Worm (Caenorhabditis elegans) whole organism, L4/young adult: ENCODE data around the gene cyp-13A5.

Source experiments
- W03F9.2 ChIP-seq: fragments of 150-350 bp; optimal IDR thresholded peaks from 2 replicates; lab custom pipeline; 2014; ENCODE audit warnings: missing biosample characterization, missing genetic modification characterization
- dao-5 ChIP-seq: sonication (generic microtip); optimal IDR thresholded peaks from 2 replicates; lab custom pipeline; 2016; ENCODE audit warnings: missing genotype, missing genetic modification characterization, moderate library complexity, missing compliant biosample characterization
- him-1 ChIP-seq: sonication (generic microtip); optimal IDR thresholded peaks from 2 replicates; lab custom pipeline; 2016; ENCODE audit warnings: missing genotype, missing genetic modification reagents, missing genetic modification characterization, missing compliant biosample characterization

cyp-13A5 gene

DNA sequence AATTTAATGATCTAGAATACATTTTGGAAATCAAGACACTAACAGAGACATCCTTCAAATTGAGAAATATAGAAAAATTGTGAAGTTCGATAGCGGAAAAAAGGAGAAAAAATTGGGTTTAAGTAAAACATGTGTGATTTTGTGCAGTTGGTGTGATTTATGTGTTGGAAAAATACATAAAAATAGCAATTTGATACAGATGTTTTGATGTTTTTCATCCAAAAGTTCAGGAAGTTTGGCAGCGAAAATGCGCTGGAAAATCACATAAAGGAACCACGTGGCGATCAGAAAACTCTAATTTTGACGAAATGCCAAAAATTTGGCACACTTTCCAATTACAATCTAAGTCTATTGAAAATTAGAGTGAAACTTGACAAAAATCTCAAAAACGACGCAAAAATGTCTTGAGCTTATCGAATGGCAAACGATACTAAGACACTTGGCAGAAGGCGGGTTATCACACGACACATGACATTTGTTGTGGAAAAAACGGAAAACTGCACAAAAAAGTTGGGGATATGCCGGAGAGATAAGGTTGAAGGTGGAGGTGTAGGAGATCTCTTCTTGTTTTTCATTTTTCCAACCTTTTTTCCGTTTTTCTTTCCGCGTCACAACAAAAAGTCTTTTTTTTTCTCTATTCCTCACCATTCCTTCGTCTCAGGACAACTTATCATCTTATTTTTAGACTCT, 26.1 kb downstream of the cyp-13A5 start, which contains the start of gene ZK1321.4:
Gene ZK1321.4 (minus strand): TSS at position 51 of the 690 bp plus-strand sequence.
- TF ChIP-seq dao-5 (tag; lab: Kevin White, UChicago): no peak
- TF ChIP-seq him-1 (tag; lab: Kevin White, UChicago): no peak
- no peak for TF ChIP-seq W03F9.2 (tag; lab: Kevin White, UChicago)

DNA sequence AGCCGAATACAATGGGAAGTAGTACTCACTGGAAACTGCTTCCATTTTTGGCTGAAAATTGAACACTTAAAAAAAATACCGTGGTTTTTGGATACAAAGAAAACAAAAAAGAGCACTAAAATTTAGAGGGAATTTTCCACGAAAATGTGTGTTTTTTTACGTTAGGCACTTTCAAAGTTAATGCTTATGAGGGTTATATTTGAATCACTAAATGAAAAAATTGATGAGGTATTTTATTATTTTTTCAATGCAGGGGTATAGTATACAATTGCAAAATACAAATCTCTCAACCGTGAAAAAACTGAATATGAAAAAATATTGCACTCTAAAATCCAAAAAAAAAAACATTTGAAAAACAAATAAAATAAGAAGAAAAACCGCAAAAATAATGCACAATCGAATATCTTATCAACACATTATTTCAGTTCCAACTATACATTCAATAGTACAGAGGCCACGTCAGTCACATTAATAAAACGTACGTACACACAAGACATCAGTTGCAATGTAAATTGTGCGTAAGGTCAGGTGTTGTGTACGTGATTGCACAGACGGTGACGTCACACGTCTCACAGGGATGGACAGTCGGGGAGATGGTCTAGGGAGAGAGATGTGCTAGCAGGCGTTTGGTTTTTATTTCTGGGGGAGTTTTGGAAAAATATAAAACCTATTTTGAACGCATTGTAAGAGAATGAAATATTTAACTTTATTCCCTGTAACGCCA, 30.2 kb downstream of the cyp-13A5 start, which contains the start of gene aqp-10:
Gene aqp-10 (minus strand): TSS at position 51 of the 724 bp plus-strand sequence.
- TF ChIP-seq him-1 (tag; lab: Kevin White, UChicago): no peak
- no peak for TF ChIP-seq dao-5 (tag; lab: Kevin White, UChicago)
- TF ChIP-seq W03F9.2 (tag; lab: Kevin White, UChicago): peak; percentile 53

DNA sequence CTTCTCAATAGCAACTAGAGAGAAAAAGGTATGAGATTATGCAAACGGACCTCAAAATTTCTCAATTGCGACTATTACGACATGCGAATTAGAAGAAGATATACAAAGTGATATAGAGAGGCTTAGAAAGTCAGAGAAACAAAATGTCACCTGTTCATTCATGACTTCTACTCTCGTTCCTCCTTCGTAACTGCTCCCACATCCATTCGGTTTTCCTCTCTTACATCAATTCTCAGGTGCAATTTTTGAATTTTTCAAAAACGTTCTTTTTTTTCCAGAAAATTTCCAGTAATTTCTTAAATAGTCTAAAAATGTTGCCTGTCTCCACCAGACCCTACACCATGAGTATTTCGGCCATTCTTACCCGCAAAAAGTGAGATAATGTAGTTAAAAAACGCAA, 35.5 kb downstream of the cyp-13A5 start:
- TF ChIP-seq W03F9.2 (tag; lab: Kevin White, UChicago) (no peak), him-1 (tag; lab: Kevin White, UChicago) (no peak), dao-5 (tag; lab: Kevin White, UChicago) (no peak)

DNA sequence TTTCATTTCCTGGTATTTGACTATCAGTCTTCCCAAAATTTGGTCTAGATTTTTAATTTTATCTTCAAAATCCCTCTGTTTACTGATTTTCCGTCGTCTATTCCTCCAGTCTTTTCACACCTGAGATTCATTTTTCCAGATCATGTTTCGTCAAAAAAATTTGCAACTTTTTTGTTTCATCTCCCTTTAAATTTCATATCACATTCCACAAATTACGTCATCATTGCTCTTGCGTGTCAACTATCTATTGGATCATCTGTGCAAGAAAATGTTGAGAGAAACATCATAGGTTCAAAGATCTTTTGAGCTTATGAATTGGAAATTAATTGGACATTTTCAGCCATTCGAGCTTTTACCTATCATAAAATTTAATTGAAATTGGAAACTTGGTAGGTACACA, 40.8 kb downstream of the cyp-13A5 start:
- TF ChIP-seq W03F9.2 (tag; lab: Kevin White, UChicago) (no peak), him-1 (tag; lab: Kevin White, UChicago) (no peak), dao-5 (tag; lab: Kevin White, UChicago) (no peak)

DNA sequence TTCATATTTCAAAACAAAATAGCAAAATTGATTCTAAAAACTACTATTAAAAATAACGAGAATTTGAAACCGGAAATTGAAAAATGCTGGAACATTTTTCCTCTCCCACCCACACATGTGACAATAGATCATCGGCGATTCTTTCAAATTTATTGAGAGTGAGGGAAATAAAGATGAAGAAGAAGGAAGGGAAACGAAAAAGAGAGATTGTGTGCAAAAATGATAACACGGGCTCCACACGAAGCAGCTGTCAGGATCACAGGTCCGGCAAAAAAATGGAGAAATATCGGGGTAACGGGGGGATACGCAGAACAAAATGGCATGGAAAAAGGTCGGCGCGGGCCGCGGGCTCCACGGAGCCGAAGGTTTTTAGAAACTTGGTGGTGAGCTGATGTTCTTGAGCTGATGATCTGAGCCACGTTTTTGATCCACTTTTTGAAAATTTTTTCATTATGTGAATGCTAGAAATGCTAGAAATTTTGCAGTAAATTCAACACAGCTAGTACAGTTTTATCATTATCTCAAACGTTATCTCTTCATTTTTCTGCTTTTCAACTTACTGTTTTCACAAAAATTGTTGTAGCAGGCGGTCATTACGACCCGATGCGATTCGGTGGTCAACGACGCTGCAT, 42.4 kb downstream of the cyp-13A5 start, which contains the start of gene shk-1:
Gene shk-1 (plus strand): TSS at position 582 of the 632 bp plus-strand sequence.
- TF ChIP-seq W03F9.2 (tag; lab: Kevin White, UChicago) (no peak), dao-5 (tag; lab: Kevin White, UChicago) (no peak), him-1 (tag; lab: Kevin White, UChicago) (no peak)

DNA sequence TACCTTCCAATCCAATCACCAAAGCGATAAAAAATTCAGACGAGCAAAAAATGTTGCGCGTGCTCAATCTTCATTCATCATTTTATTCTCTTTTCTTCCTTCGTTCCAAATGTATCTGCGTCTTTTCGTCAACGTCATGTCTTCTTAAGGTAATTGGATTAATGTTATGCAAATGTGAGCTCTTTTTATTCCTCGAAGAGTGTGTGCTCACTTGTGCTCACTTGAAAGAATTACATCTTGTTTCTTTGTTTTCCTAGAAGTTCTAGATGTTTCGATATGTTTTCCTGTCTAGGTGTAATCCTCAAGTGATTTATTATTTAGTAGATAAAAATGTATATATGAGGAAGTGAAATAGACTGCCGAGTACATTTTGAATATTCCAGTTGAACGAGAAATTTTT, 44.7 kb downstream of the cyp-13A5 start:
- no peak for TF ChIP-seq him-1 (tag; lab: Kevin White, UChicago)
- no peak for TF ChIP-seq W03F9.2 (tag; lab: Kevin White, UChicago)
- TF ChIP-seq dao-5 (tag; lab: Kevin White, UChicago): no peak

DNA sequence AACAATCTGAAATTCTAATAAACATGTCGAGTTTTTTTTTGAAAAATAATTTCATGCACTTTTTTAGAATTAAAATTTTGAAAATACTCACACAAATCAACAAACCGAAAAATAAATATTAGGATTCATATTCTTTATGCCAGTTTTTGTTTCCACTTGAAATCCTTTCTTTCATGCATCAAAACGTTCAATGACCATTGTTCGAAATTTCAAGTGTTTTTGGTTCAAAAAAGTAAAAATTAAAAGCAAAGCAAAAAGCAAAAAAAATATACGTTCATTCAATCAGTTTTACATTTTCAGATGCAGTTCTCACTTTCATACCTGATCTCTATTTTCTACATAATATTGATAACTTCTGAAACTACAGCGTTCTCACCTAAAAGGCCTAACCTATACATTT, 46.4 kb downstream of the cyp-13A5 start, which contains the start of gene ZK1321.1:
Gene ZK1321.1 (plus strand): TSS at position 301 of the 400 bp plus-strand sequence.
- TF ChIP-seq him-1 (tag; lab: Kevin White, UChicago) (no peak), W03F9.2 (tag; lab: Kevin White, UChicago) (no peak), dao-5 (tag; lab: Kevin White, UChicago) (no peak)

DNA sequence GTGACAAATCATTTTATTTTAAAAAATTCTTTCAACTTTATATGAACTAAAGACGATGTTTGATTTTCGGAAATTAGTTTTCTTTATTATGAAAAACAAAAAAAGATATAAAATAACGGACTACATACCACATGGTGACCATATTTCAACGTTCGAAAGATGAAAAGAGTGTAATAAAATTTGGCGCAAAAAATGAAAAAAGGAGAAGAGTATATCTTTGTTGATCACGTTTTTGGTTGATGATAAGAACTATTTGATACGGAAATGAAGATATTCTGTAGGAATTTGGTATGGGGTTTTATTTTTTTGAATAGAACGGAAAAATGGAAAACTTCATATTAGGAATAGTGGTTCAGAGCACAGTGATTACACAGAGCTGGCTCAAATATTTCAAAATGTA, 47.1 kb downstream of the cyp-13A5 start, which contains the start of gene Y53C12B.7:
Gene Y53C12B.7 (minus strand): TSS at position 163 of the 400 bp plus-strand sequence.
- TF ChIP-seq W03F9.2 (tag; lab: Kevin White, UChicago) (no peak), him-1 (tag; lab: Kevin White, UChicago) (no peak), dao-5 (tag; lab: Kevin White, UChicago) (no peak)

DNA sequence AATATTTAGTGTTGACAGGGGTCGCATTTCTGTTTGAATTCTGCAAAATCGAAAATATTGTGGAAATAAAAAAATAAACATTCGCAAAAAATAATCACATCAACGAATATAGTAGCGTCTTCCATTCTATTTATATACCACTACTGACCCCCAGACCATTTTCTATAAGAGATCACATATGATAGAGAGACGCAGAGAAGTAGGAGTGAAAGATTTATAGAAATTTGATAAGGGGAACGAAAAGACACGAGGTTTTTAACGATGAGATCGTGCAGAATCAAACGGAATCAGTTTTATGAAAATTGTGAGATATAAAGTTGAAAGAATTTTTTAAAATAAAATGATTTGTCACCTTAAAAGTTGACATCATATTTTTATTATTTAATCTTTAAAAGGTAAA, 47.9 kb downstream of the cyp-13A5 start:
- no peak for TF ChIP-seq W03F9.2 (tag; lab: Kevin White, UChicago)
- no peak for TF ChIP-seq him-1 (tag; lab: Kevin White, UChicago)
- no peak for TF ChIP-seq dao-5 (tag; lab: Kevin White, UChicago)
